Worm (Caenorhabditis elegans): ENCODE data around the gene Y51H7C.12.

Y51H7C.12 gene

ce11 chrII:1402167-1402619, 44.4 kb downstream of the Y51H7C.12 start, which contains the start of gene Y51H7C.7 (continued):
- TF ChIP-seq xbp-1 (tag; optimal IDR thresholded peaks at IDR 0.05) (peak; percentile 69), C04F5.9 (tag; optimal IDR thresholded peaks at IDR 0.05) (peak; percentile 19), ceh-63 (GFP tag; optimal IDR thresholded peaks at IDR 0.05) (no peak), sox-4 (tag; optimal IDR thresholded peaks at IDR 0.05) (peak; percentile 10), egl-27 (tag; optimal IDR thresholded peaks at IDR 0.05) (no peak), grh-1 (GFP tag; IDR thresholded peaks at IDR 0.05) (peak; percentile 54), nhr-11 (tag; optimal IDR thresholded peaks at IDR 0.05) (peak; percentile 10), ets-5 (GFP tag; IDR thresholded peaks at IDR 0.05) (no peak), skn-1 (tag; optimal IDR thresholded peaks at IDR 0.05) (peak; percentile 61), nhr-28 (tag; optimal IDR thresholded peaks at IDR 0.05) (no peak), pax-3 (tag; optimal IDR thresholded peaks at IDR 0.05) (no peak), aha-1 (tag; optimal IDR thresholded peaks at IDR 0.05) (peak; percentile 4), pag-3 (tag; optimal IDR thresholded peaks at IDR 0.05; ENCODE audit: borderline replicate concordance, insufficient read depth) (no peak), ceh-88 (GFP tag; IDR thresholded peaks at IDR 0.05) (no peak), zip-4 (GFP tag; optimal IDR thresholded peaks at IDR 0.05) (no peak), ztf-11 (tag; optimal IDR thresholded peaks at IDR 0.05) (peak in 1 of 2 experiments; percentile 57)

DNA sequence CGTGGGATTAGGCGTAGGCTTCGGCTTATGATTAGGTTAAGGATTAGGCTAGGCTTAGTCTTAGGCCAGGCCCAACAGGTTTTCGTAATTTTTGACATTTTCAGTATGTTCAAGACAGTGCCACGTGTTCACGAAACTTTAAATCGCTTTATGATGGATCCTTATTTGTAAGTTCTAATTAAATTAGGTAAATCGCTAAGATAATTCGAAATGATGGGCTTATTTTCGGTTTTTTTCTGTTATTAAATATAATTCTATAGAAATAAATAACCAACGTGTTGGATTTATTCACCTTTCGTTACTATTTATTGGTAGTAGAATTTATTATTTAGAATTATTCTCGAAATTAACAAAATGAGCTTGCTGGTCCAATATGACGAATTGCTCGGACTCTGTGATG, 45.1 kb downstream of the Y51H7C.12 start, which contains the start of gene Y51H7C.8:
TSS of gene Y51H7C.8 (plus strand) at position 301 of the 400 bp plus-strand sequence.
- TF ChIP-seq hlh-17 (GFP tag; optimal IDR thresholded peaks at IDR 0.05; ENCODE audit: borderline replicate concordance) (no peak), elt-3 (tag; optimal IDR thresholded peaks at IDR 0.05) (no peak), sox-4 (tag; optimal IDR thresholded peaks at IDR 0.05) (no peak), vab-15 (tag; optimal IDR thresholded peaks at IDR 0.05) (no peak), ces-1 (GFP tag; optimal IDR thresholded peaks at IDR 0.05) (no peak), nhr-28 (tag; optimal IDR thresholded peaks at IDR 0.05) (no peak), xbp-1 (tag; optimal IDR thresholded peaks at IDR 0.05) (no peak), isw-1 (GFP tag; IDR thresholded peaks at IDR 0.05) (no peak), unc-130 (tag; optimal IDR thresholded peaks at IDR 0.05) (no peak), hlh-4 (tag; optimal IDR thresholded peaks at IDR 0.05) (no peak), nhr-71 (tag; optimal IDR thresholded peaks at IDR 0.05) (no peak), blmp-1 (tag; optimal IDR thresholded peaks at IDR 0.05) (no peak), alr-1 (tag; optimal IDR thresholded peaks at IDR 0.05; ENCODE audit: borderline replicate concordance) (no peak), lsy-2 (tag; optimal IDR thresholded peaks at IDR 0.05) (no peak), C04F5.9 (tag; optimal IDR thresholded peaks at IDR 0.05) (no peak), C34B4.2 (tag; optimal IDR thresholded peaks at IDR 0.05) (no peak)

ce11 chrII:1400105-1400504, 46.4 kb downstream of the Y51H7C.12 start, which contains the start of gene F54D12.1:
Gene F54D12.1 (plus strand): TSS chrII:1400405.
- no peak for TF ChIP-seq dsc-1 (tag; optimal IDR thresholded peaks at IDR 0.05)
- TF ChIP-seq lin-35 (GFP tag; optimal IDR thresholded peaks at IDR 0.05): no peak
- TF ChIP-seq nhr-12 (tag; optimal IDR thresholded peaks at IDR 0.05): no peak
- no peak for TF ChIP-seq lin-15B (tag; optimal IDR thresholded peaks at IDR 0.05)

DNA sequence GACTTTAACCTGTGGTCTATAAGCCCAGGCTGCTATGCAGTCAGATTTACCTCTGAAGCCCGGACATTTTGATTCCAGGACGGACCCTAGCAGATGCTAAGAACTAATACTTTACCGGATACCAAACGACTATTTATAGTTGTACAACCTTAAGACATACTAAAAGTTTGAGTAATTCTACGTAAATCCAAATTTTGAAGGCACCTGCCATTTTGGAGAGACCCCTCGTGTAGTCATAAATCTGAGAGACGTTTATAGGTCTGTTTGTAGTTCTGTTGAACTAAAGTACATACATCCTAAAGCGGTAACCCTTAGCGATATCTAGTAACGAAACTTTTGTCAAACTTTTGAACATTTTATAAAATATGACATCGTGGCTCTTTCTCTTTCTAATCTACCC, 48.1 kb downstream of the Y51H7C.12 start, which contains the start of gene F54D12.2:
TSS of gene F54D12.2 (plus strand) at position 301 of the 400 bp plus-strand sequence.
- TF ChIP-seq C34B4.2 (tag; optimal IDR thresholded peaks at IDR 0.05) (no peak), nhr-85 (tag) (no peak), efl-1 (optimal IDR thresholded peaks at IDR 0.05) (no peak), efl-1 (GFP tag; optimal IDR thresholded peaks at IDR 0.05 in 1 of 2) (no peak), tlp-1 (tag; optimal IDR thresholded peaks at IDR 0.05) (no peak), zip-4 (GFP tag; optimal IDR thresholded peaks at IDR 0.05) (no peak), nhr-20 (tag; optimal IDR thresholded peaks at IDR 0.05) (no peak), nhr-71 (tag; optimal IDR thresholded peaks at IDR 0.05) (no peak), lir-3 (tag; optimal IDR thresholded peaks at IDR 0.05; ENCODE audit: poor library complexity) (no peak), grh-1 (GFP tag; IDR thresholded peaks at IDR 0.05) (no peak), nhr-19 (GFP tag; conservative IDR thresholded peaks at IDR 0.05) (no peak), nhr-90 (tag; optimal IDR thresholded peaks at IDR 0.05; ENCODE audit: poor library complexity) (no peak), mef-2 (tag; optimal IDR thresholded peaks at IDR 0.05) (no peak), lin-13 (GFP tag; optimal IDR thresholded peaks at IDR 0.05) (no peak), fkh-10 (GFP tag; optimal IDR thresholded peaks at IDR 0.05) (no peak), mdl-1 (tag; optimal IDR thresholded peaks at IDR 0.05) (no peak), aha-1 (tag; optimal IDR thresholded peaks at IDR 0.05) (no peak), lin-14 (GFP tag; optimal IDR thresholded peaks at IDR 0.05) (no peak), fos-1 (tag; optimal IDR thresholded peaks at IDR 0.05) (no peak), ceh-88 (GFP tag; IDR thresholded peaks at IDR 0.05) (no peak)
